Fruit fly (Drosophila melanogaster) whole organism, adult: ENCODE data around the gene CG7370.

Source experiments
- CG11617 ChIP-seq: fragments of 200-800 bp; sonication (Bioruptor generic); optimal IDR thresholded peaks from 2 replicates; lab custom pipeline; 2017; ENCODE audit warnings: mild to moderate bottlenecking, missing biosample characterization, missing genetic modification reagents, missing genetic modification characterization
- CG12768 ChIP-seq: fragments of 200-800 bp; sonication (Bioruptor generic); optimal IDR thresholded peaks from 2 replicates; lab custom pipeline; 2017; ENCODE audit warnings: missing biosample characterization, missing genetic modification characterization, mild to moderate bottlenecking, moderate library complexity, missing genetic modification reagents
- CG14711 ChIP-seq: fragments of 200-800 bp; sonication (Bioruptor generic); optimal IDR thresholded peaks from 2 replicates; lab custom pipeline; 2018; ENCODE audit warnings: missing biosample characterization, mild to moderate bottlenecking, missing genetic modification characterization, moderate library complexity
- CG1620 ChIP-seq: fragments of 200-800 bp; sonication (Bioruptor generic); optimal IDR thresholded peaks from 2 replicates; lab custom pipeline; 2016; ENCODE audit warnings: missing biosample characterization, missing genetic modification characterization
- CG33017 ChIP-seq: fragments of 200-800 bp; sonication (Bioruptor generic); optimal IDR thresholded peaks from 2 replicates; lab custom pipeline; 2018; ENCODE audit warnings: missing biosample characterization, mild to moderate bottlenecking, missing genetic modification characterization, moderate library complexity
- CG5204 ChIP-seq: fragments of 200-800 bp; sonication (Bioruptor generic); optimal IDR thresholded peaks from 2 replicates; lab custom pipeline; 2016; ENCODE audit warnings: missing biosample characterization, missing genetic modification characterization
- CG7045 ChIP-seq: fragments of 200-800 bp; sonication (Bioruptor generic); optimal IDR thresholded peaks from 2 replicates; lab custom pipeline; 2017; ENCODE audit warnings: missing biosample characterization, mild to moderate bottlenecking, missing genetic modification characterization
- CG7101 ChIP-seq: fragments of 200-800 bp; sonication (Bioruptor generic); optimal IDR thresholded peaks from 2 replicates; lab custom pipeline; 2018; ENCODE audit warnings: missing biosample characterization, mild to moderate bottlenecking, missing genetic modification characterization, moderate library complexity
- Clk ChIP-seq: fragments of 200-800 bp; sonication (Bioruptor generic); optimal IDR thresholded peaks from 2 replicates; lab custom pipeline; 2017; ENCODE audit warnings: missing biosample characterization, missing genetic modification characterization
- Crg-1 ChIP-seq: fragments of 200-800 bp; sonication (Bioruptor generic); optimal IDR thresholded peaks from 2 replicates; lab custom pipeline; 2016; ENCODE audit warnings: missing biosample characterization, missing genetic modification characterization
- Hr96 ChIP-seq: fragments of 200-800 bp; sonication (Bioruptor generic); optimal IDR thresholded peaks from 2 replicates; lab custom pipeline; 2016; ENCODE audit warnings: missing biosample characterization, missing genetic modification characterization
- Mnt ChIP-seq: fragments of 200-800 bp; sonication (Bioruptor generic); optimal IDR thresholded peaks from 2 replicates; lab custom pipeline; 2016; ENCODE audit warnings: missing biosample characterization, mild to moderate bottlenecking, missing genetic modification characterization
- bab1 ChIP-seq: fragments of 200-800 bp; sonication (Bioruptor generic); optimal IDR thresholded peaks from 3 replicates; lab custom pipeline; 2019; ENCODE audit warnings: missing biosample characterization, mild to moderate bottlenecking, missing genetic modification characterization, moderate library complexity
- cic ChIP-seq: fragments of 200-800 bp; sonication (Bioruptor generic); optimal IDR thresholded peaks from 2 replicates; lab custom pipeline; 2017; ENCODE audit warnings: missing biosample characterization, mild to moderate bottlenecking, missing genetic modification characterization, moderate library complexity
- cnc ChIP-seq, 2 experiments: fragments of >200 bp; optimal IDR thresholded peaks; 2 replicates each; lab custom pipeline; 2017
- kay ChIP-seq: fragments of 200-800 bp; sonication (Bioruptor generic); peaks from one replicate; lab custom pipeline; 2016; ENCODE audit warnings: missing biosample characterization, missing genetic modification characterization, borderline replicate concordance
- ovo ChIP-seq: fragments of 200-800 bp; sonication (Bioruptor generic); optimal IDR thresholded peaks from 2 replicates; lab custom pipeline; 2016; ENCODE audit warnings: missing biosample characterization, missing genetic modification characterization
- pad ChIP-seq: fragments of 200-800 bp; sonication (Bioruptor generic); optimal IDR thresholded peaks from 3 replicates; lab custom pipeline; 2017; ENCODE audit warnings: missing biosample characterization, missing genetic modification characterization, mild to moderate bottlenecking, moderate library complexity, missing genetic modification reagents
- tj ChIP-seq: fragments of 200-800 bp; sonication (Bioruptor generic); optimal IDR thresholded peaks from 3 replicates; lab custom pipeline; 2017; ENCODE audit warnings: missing biosample characterization, mild to moderate bottlenecking, missing genetic modification characterization, moderate library complexity
- toe ChIP-seq: fragments of 200-800 bp; sonication (Bioruptor generic); optimal IDR thresholded peaks from 2 replicates; lab custom pipeline; 2016; ENCODE audit warnings: missing biosample characterization, missing genetic modification characterization

CG7370 gene

dm6 chr3L:21733387-21733786, 36.2 kb upstream of the CG7370 start, which contains the start of gene CG14568:
Gene CG14568, minus strand, starts transcription at chr3L:21733487.
- TF ChIP-seq CG5204 (GFP tag; lab: Kevin White, UChicago), result no peak
- TF ChIP-seq CG7045, result no peak
- TF ChIP-seq CG7101 (tag; lab: Kevin White, UChicago), result no peak
- no peak for TF ChIP-seq Hr96 (GFP tag; lab: Kevin White, UChicago)
- no peak for TF ChIP-seq CG1620 (GFP tag; lab: Kevin White, UChicago)
- no peak for TF ChIP-seq pad (GFP tag; lab: Kevin White, UChicago)
- no peak for TF ChIP-seq tj (GFP tag; lab: Kevin White, UChicago)

dm6 chr3L:21733799-21734198, 35.8 kb upstream of the CG7370 start, which contains the start of gene CG14573:
Gene CG14573, plus strand, starts transcription at chr3L:21734099.
- TF ChIP-seq cnc (optimal IDR thresholded peaks at IDR 0.05; lab: Kevin White, UChicago) (no peak), CG1620 (GFP tag; lab: Kevin White, UChicago) (no peak), ovo (GFP tag; lab: Kevin White, UChicago) (no peak), bab1 (no peak), Clk (GFP tag; lab: Kevin White, UChicago) (no peak), CG7101 (tag; lab: Kevin White, UChicago) (no peak), kay (GFP tag; lab: Kevin White, UChicago) (no peak), toe (no peak), CG14711 (no peak), CG33017 (tag; lab: Kevin White, UChicago) (no peak)

DNA sequence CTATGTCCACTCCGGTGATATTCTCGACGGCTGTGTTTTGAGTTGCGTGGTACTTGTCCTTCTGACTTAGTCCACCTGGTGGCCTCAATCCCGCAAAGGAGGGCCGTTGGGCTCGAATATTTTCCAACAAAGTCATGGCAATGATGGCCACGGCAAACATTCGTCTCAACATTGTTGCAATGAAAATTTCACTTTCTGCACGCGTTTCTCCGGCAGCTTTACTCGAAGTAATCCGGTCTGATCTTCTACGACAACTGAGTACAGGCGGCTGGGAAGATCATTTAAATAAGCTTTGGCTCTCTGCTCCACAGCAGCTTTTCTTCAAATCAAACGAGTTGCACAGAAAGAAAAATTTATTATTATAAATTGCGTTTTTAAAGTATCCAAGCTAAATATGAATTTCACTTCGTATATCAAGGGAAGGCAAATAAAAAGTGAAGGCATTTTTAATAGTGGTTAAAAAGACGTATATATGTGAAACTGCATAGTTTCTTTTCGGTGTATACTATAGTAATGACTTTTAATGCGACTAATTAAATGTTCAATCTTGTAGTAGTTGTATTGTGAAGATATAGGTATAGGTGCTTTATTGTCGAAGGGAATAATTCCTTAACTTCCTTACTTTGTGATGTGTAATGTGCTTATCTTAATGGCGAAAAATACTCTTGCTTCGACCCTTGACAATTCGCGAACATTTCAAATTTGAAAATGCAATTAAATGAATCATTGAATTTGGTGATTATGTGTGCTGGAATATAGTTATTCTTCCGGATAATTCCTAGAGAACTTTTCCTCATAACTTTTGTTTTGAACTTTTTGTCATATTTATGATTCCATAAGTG, 31.2 kb upstream of the CG7370 start, which contains the start of gene CG14567:
Gene CG14567, minus strand, starts transcription at position 256 of the 842 bp plus-strand sequence.
- TF ChIP-seq Crg-1 (GFP tag; lab: Kevin White, UChicago) (no peak), CG12768 (GFP tag; lab: Kevin White, UChicago) (no peak), CG7045 (no peak), CG7101 (tag; lab: Kevin White, UChicago) (peak; percentile 5), CG33017 (tag; lab: Kevin White, UChicago) (peak; percentile 28), cnc (optimal IDR thresholded peaks at IDR 0.05; lab: Kevin White, UChicago) (no peak), Mnt (no peak), kay (GFP tag; lab: Kevin White, UChicago) (no peak), CG5204 (GFP tag; lab: Kevin White, UChicago) (no peak), toe (no peak)

DNA sequence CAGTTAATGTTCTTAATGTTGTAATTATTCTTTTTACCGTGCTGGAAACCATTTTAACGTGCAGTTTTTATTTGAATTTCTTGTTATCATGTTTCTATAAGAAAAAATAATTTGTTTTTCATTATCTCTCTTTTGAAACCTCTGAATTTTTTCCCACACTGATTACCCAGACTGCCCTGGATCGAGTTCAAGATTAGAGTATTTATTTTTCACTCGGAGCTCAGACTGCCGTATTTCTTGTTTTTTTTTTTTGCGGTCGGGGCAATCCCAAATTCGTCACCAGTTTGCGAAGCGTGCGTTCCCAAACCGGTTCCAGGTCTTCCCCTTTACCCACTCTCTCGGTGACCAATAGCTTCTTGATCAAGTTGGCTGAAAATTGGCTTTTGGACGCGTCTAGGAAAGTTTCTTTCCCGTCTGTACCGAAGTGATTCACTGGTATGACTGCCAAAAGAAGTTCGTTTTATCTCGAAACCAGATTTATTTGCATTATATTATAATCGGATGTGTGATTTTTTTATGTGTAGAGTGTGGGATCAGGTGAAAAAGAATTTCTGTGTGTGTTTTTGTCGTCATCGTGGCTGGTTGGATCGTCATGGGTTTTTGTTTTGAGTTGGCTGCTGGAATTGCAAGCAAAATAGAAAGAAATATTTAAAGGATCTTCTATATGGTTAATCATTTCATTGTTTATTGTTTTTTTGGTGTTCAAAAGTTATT, 30.4 kb upstream of the CG7370 start:
- no peak for TF ChIP-seq CG33017 (tag; lab: Kevin White, UChicago)
- TF ChIP-seq cnc (optimal IDR thresholded peaks at IDR 0.05; lab: Kevin White, UChicago), result no peak
- no peak for TF ChIP-seq CG7101 (tag; lab: Kevin White, UChicago)
- TF ChIP-seq kay (GFP tag; lab: Kevin White, UChicago), result peak; percentile 53
- TF ChIP-seq Clk (GFP tag; lab: Kevin White, UChicago), result no peak
- no peak for TF ChIP-seq tj (GFP tag; lab: Kevin White, UChicago)
- TF ChIP-seq ovo (GFP tag; lab: Kevin White, UChicago), result no peak
- no peak for TF ChIP-seq CG11617 (GFP tag; lab: Kevin White, UChicago)
- no peak for TF ChIP-seq Mnt

DNA sequence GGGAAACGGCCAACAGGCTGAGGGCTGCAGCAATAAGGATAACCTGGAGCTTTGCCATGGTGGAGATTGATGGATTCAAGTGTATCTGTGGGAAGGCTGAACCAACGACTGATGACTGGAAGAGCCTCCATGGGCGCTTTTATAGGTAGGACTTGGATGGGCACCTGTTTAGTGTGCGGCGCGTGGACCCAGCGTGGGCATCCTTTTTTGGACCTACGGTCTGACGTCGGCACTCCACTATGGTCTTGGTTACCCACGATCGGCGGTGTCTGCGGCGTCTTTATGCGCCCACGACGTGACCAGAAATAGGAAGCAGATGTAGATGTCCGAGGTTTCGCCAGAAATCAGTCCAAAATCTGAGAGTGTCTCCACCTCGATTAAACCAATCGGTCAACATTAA, 29.4 kb upstream of the CG7370 start, which contains the start of gene CG14566:
Gene CG14566, minus strand, starts transcription at position 101 of the 400 bp plus-strand sequence.
- no peak for TF ChIP-seq tj (GFP tag; lab: Kevin White, UChicago)
- TF ChIP-seq pad (GFP tag; lab: Kevin White, UChicago), result no peak
- no peak for TF ChIP-seq cic (GFP tag; lab: Kevin White, UChicago)
- no peak for TF ChIP-seq Hr96 (GFP tag; lab: Kevin White, UChicago)
- no peak for TF ChIP-seq toe

dm6 chr3L:21741234-21741633, 28.4 kb upstream of the CG7370 start, which contains the start of gene CG14572:
Gene CG14572, plus strand, starts transcription at chr3L:21741534.
- no peak for TF ChIP-seq CG14711
- TF ChIP-seq Clk (GFP tag; lab: Kevin White, UChicago), result no peak
- no peak for TF ChIP-seq CG12768 (GFP tag; lab: Kevin White, UChicago)
- TF ChIP-seq cnc (optimal IDR thresholded peaks at IDR 0.05; lab: Kevin White, UChicago), result no peak
- TF ChIP-seq bab1, result no peak
- TF ChIP-seq CG7101 (tag; lab: Kevin White, UChicago), result no peak
- no peak for TF ChIP-seq CG33017 (tag; lab: Kevin White, UChicago)
- no peak for TF ChIP-seq cic (GFP tag; lab: Kevin White, UChicago)
- no peak for TF ChIP-seq kay (GFP tag; lab: Kevin White, UChicago)
- TF ChIP-seq Mnt, result no peak
- no peak for TF ChIP-seq ovo (GFP tag; lab: Kevin White, UChicago)
- no peak for TF ChIP-seq Hr96 (GFP tag; lab: Kevin White, UChicago)
- no peak for TF ChIP-seq CG1620 (GFP tag; lab: Kevin White, UChicago)
